Worm (Caenorhabditis elegans) whole organism, young adult: ENCODE data around the gene lgc-48.

ENCODE experiments used
- B0035.1 ChIP-seq: sonication (generic microtip); optimal IDR thresholded peaks from 2 replicates; lab custom pipeline; 2016; ENCODE audit warnings: missing genetic modification characterization, mild to moderate bottlenecking, missing compliant biosample characterization, missing genotype, missing genetic modification reagents
- B0261.1 ChIP-seq: sonication (generic microtip); optimal IDR thresholded peaks from 2 replicates; lab custom pipeline; 2016; ENCODE audit warnings: mild to moderate bottlenecking, missing genetic modification characterization, moderate library complexity, missing compliant biosample characterization
- C06A6.2 ChIP-seq: fragments of 200-800 bp; sonication (Bioruptor generic); conservative IDR thresholded peaks from 2 replicates; pipeline ENCODE4 v1.3.6; 2022; ENCODE audit warnings: missing genetic modification characterization, missing compliant biosample characterization
- F10E7.11 ChIP-seq: sonication (generic microtip); optimal IDR thresholded peaks from 2 replicates; lab custom pipeline; 2017; ENCODE audit warnings: mild to moderate bottlenecking, missing genetic modification characterization, moderate library complexity, missing compliant biosample characterization
- F22D6.2 ChIP-seq: sonication (generic microtip); optimal IDR thresholded peaks from 2 replicates; lab custom pipeline; 2016; ENCODE audit warnings: mild to moderate bottlenecking, missing genetic modification characterization, missing compliant biosample characterization
- F37B4.10 ChIP-seq: fragments of 200-800 bp; sonication (Bioruptor generic); IDR thresholded peaks from 2 replicates; pipeline ENCODE4 v1.3.6; 2022; ENCODE audit warnings: missing genetic modification characterization, missing compliant biosample characterization
- F52B5.7 ChIP-seq: sonication (generic microtip); optimal IDR thresholded peaks from 2 replicates; lab custom pipeline; 2016; ENCODE audit warnings: mild to moderate bottlenecking, missing genetic modification characterization, missing compliant biosample characterization
- K11D2.4 ChIP-seq: fragments of 200-800 bp; sonication (Bioruptor generic); IDR thresholded peaks from 2 replicates; pipeline ENCODE4 v1.3.6; 2022; ENCODE audit warnings: missing genetic modification reagents, missing genetic modification characterization, missing compliant biosample characterization
- T26A5.8 ChIP-seq: sonication (generic microtip); optimal IDR thresholded peaks from 2 replicates; lab custom pipeline; 2016; ENCODE audit warnings: missing genetic modification characterization, missing compliant biosample characterization
- akir-1 ChIP-seq: fragments of 200-800 bp; sonication (Bioruptor generic); optimal IDR thresholded peaks from 2 replicates; lab custom pipeline; 2018; ENCODE audit warnings: mild to moderate bottlenecking, missing genetic modification characterization, moderate library complexity, missing compliant biosample characterization
- aptf-2 ChIP-seq: fragments of 200-800 bp; sonication (Bioruptor generic); conservative IDR thresholded peaks from 2 replicates; pipeline ENCODE4 v1.3.6; 2022; ENCODE audit warnings: missing genetic modification reagents, missing genetic modification characterization, missing compliant biosample characterization
- aptf-3 ChIP-seq: fragments of 200-800 bp; sonication (Bioruptor generic); IDR thresholded peaks from 2 replicates; pipeline ENCODE4 v1.3.6; 2022; ENCODE audit warnings: missing genetic modification characterization, missing compliant biosample characterization
- atf-7 ChIP-seq: sonication (generic microtip); optimal IDR thresholded peaks from 2 replicates; lab custom pipeline; 2017; ENCODE audit warnings: mild to moderate bottlenecking, missing genetic modification characterization, missing compliant biosample characterization
- attf-5 ChIP-seq: fragments of 200-800 bp; sonication (Bioruptor generic); optimal IDR thresholded peaks from 2 replicates; lab custom pipeline; 2018; ENCODE audit warnings: mild to moderate bottlenecking, missing genetic modification characterization, missing compliant biosample characterization
- ccch-3 ChIP-seq: fragments of 200-800 bp; sonication (Bioruptor generic); optimal IDR thresholded peaks from 2 replicates; lab custom pipeline; 2018; ENCODE audit warnings: mild to moderate bottlenecking, missing genetic modification characterization, missing compliant biosample characterization
- ceh-79 ChIP-seq: sonication (generic microtip); optimal IDR thresholded peaks from 2 replicates; lab custom pipeline; 2017; ENCODE audit warnings: mild to moderate bottlenecking, missing genetic modification characterization, missing compliant biosample characterization
- chd-7 ChIP-seq: sonication (generic microtip); optimal IDR thresholded peaks from 2 replicates; lab custom pipeline; 2016; ENCODE audit warnings: mild to moderate bottlenecking, missing genetic modification characterization, moderate library complexity, missing compliant biosample characterization
- die-1 ChIP-seq: sonication (generic microtip); optimal IDR thresholded peaks from 2 replicates; lab custom pipeline; 2016; ENCODE audit warnings: missing genotype, mild to moderate bottlenecking, missing genetic modification characterization, missing compliant biosample characterization
- egl-18 ChIP-seq: fragments of 200-800 bp; sonication (Bioruptor generic); IDR thresholded peaks from 2 replicates; pipeline ENCODE4 v1.3.6; 2022; ENCODE audit warnings: missing genetic modification reagents, missing genetic modification characterization, missing compliant biosample characterization
- egl-44 ChIP-seq: fragments of 200-800 bp; sonication (Bioruptor generic); IDR thresholded peaks from 2 replicates; pipeline ENCODE4 v1.3.6; 2022; ENCODE audit warnings: missing genetic modification reagents, missing genetic modification characterization, missing compliant biosample characterization
- egrh-3 ChIP-seq: fragments of 200-800 bp; sonication (Bioruptor generic); IDR thresholded peaks from 2 replicates; pipeline ENCODE4 v1.3.6; 2022; ENCODE audit warnings: missing genetic modification reagents, missing genetic modification characterization, missing compliant biosample characterization
- fkh-3 ChIP-seq: sonication (generic microtip); optimal IDR thresholded peaks from 2 replicates; lab custom pipeline; 2016; ENCODE audit warnings: mild to moderate bottlenecking, missing genetic modification characterization, missing compliant biosample characterization
- hlh-12 ChIP-seq: sonication (generic microtip); optimal IDR thresholded peaks from 2 replicates; lab custom pipeline; 2016; ENCODE audit warnings: missing genetic modification characterization, missing compliant biosample characterization
- hmg-1.2 ChIP-seq: fragments of 200-800 bp; sonication (Bioruptor generic); IDR thresholded peaks from 2 replicates; pipeline ENCODE4 v1.3.6; 2022; ENCODE audit warnings: missing genetic modification reagents, missing genetic modification characterization, missing compliant biosample characterization
- lag-1 ChIP-seq: fragments of 200-800 bp; sonication (Bioruptor generic); IDR thresholded peaks from 2 replicates; pipeline ENCODE4 v1.3.6; 2022; ENCODE audit warnings: missing genetic modification reagents, missing genetic modification characterization, missing compliant biosample characterization
- let-526 ChIP-seq: fragments of 200-800 bp; sonication (Bioruptor generic); IDR thresholded peaks from 2 replicates; pipeline ENCODE4 v1.3.6; 2022; ENCODE audit warnings: missing genetic modification reagents, missing genetic modification characterization, missing compliant biosample characterization
- lin-26 ChIP-seq: fragments of 200-800 bp; sonication (Bioruptor generic); IDR thresholded peaks from 2 replicates; pipeline ENCODE4 v1.3.6; 2022; ENCODE audit warnings: missing genetic modification reagents, missing genetic modification characterization, missing compliant biosample characterization
- lin-54 ChIP-seq: fragments of 200-800 bp; sonication (Bioruptor generic); optimal IDR thresholded peaks from 2 replicates; lab custom pipeline; 2018; ENCODE audit warnings: mild to moderate bottlenecking, missing genetic modification characterization, missing compliant biosample characterization
- mxl-1 ChIP-seq: sonication (generic microtip); optimal IDR thresholded peaks from 2 replicates; lab custom pipeline; 2016; ENCODE audit warnings: missing genetic modification characterization, missing compliant biosample characterization
- nfyb-1 ChIP-seq: fragments of 200-800 bp; sonication (Bioruptor generic); IDR thresholded peaks from 2 replicates; pipeline ENCODE4 v1.3.6; 2022; ENCODE audit warnings: missing genetic modification reagents, missing genetic modification characterization, missing compliant biosample characterization
- nhr-80 ChIP-seq: sonication (generic microtip); optimal IDR thresholded peaks from 2 replicates; lab custom pipeline; 2016; ENCODE audit warnings: missing genetic modification characterization, missing compliant biosample characterization
- pbrm-1 ChIP-seq: fragments of 200-800 bp; sonication (Bioruptor generic); IDR thresholded peaks from 2 replicates; pipeline ENCODE4 v1.3.6; 2022; ENCODE audit warnings: missing genetic modification reagents, missing genetic modification characterization, missing compliant biosample characterization
- rcor-1 ChIP-seq: fragments of 200-800 bp; sonication (Bioruptor generic); IDR thresholded peaks from 2 replicates; pipeline ENCODE4 v1.3.6; 2022; ENCODE audit warnings: missing genetic modification reagents, missing genetic modification characterization, missing compliant biosample characterization
- snpc-1.1 ChIP-seq: sonication (generic microtip); optimal IDR thresholded peaks from 2 replicates; lab custom pipeline; 2017; ENCODE audit warnings: missing genetic modification characterization, mild to moderate bottlenecking, missing compliant biosample characterization, antibody characterized with exemption, moderate library complexity, missing genotype, missing genetic modification reagents; ENCODE audit not compliant: insufficient read depth
- sptf-2 ChIP-seq: fragments of 200-800 bp; sonication (Bioruptor generic); optimal IDR thresholded peaks from 2 replicates; lab custom pipeline; 2018; ENCODE audit warnings: mild to moderate bottlenecking, missing genetic modification characterization, missing compliant biosample characterization
- tbx-9 ChIP-seq: sonication (generic microtip); optimal IDR thresholded peaks from 2 replicates; lab custom pipeline; 2016; ENCODE audit warnings: borderline replicate concordance, missing genetic modification characterization, inconsistent platforms, missing compliant biosample characterization
- ztf-25 ChIP-seq: fragments of 200-800 bp; sonication (Bioruptor generic); IDR thresholded peaks from 2 replicates; pipeline ENCODE4 v1.3.6; 2022; ENCODE audit warnings: missing genetic modification reagents, missing genetic modification characterization, missing compliant biosample characterization

The lgc-48 gene

DNA sequence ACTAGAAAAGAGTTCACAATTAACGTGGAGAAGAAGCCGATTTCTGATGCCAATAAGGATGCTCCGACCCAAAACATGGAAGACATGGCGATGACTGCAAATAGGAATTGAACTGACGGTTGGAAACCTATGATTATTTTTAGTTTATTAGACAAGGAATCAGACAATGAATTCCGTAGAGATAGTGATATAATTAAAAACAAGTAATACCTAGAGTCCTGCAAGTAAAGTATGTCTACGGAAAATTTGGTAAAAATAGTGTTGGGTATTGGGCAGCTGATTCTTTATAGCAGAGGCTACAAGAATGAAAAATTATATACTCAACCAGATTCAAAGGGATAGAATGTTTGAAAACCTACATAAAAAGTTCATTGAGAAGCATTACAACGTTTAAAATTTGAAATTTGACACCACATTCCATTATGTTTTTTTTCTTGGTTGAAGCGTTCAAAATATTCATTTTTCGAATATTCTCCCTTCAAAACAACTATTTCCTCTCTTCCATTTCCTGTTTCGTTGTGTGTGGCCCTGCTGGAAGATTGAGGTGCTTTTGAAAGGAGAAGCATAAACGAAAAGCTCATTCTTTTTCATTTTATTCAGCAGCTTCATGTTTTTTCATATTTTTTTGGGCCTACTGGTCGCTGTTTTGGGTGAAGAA lies at the start of gene lgc-48, which contains the start of gene str-4:
lgc-48 (plus strand) TSS at position 608 of the 658 bp plus-strand sequence.
str-4 (minus strand) TSS at position 101 of the 658 bp plus-strand sequence.
- TF ChIP-seq ceh-79 (tag; lab: Kevin White, UChicago) (no peak), F52B5.7 (tag; lab: Kevin White, UChicago) (no peak), B0261.1 (tag; lab: Kevin White, UChicago) (no peak), hmg-1.2 (GFP tag; lab: Robert Waterston, UW) (no peak), lag-1 (GFP tag; lab: Robert Waterston, UW) (no peak), sptf-2 (GFP tag; lab: Kevin White, UChicago) (no peak), egl-18 (GFP tag; lab: Robert Waterston, UW) (no peak), lin-54 (GFP tag; lab: Kevin White, UChicago) (no peak), F10E7.11 (tag; lab: Kevin White, UChicago) (no peak), akir-1 (GFP tag; lab: Kevin White, UChicago) (no peak)
- TF ChIP-seq, all 124 proteins: peak for 0

DNA sequence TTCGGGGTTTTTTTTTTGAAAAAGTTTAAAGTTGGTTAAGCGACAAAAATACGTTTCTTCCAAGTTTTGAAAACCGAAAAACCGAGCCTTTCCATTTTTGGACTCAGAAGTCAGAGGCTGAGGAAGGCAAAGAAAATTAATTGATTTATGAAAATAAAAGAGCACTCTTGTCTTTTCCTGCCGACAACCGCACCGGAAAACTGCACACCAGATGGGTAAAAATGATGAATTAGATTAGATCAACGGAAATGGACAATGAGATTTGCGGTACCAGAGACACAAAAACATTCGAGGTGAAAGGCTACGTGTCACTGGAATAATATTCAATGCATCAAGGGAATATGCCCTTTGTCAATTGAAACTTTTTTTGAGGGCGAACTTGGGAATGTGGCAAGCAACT lies 45.5 kb upstream of the lgc-48 start:
- TF ChIP-seq akir-1 (GFP tag; lab: Kevin White, UChicago) (no peak), ztf-25 (GFP tag; lab: Robert Waterston, UW) (no peak), egrh-3 (GFP tag; lab: Robert Waterston, UW) (no peak), hlh-12 (tag; lab: Kevin White, UChicago) (no peak), attf-5 (GFP tag; lab: Kevin White, UChicago) (no peak), pbrm-1 (no peak), aptf-3 (GFP tag; lab: Robert Waterston, UW) (no peak), fkh-3 (tag; lab: Kevin White, UChicago) (no peak), F22D6.2 (tag; lab: Kevin White, UChicago) (no peak), C06A6.2 (no peak)

ce11 chrV:13295859-13296258 lies 44.2 kb upstream of the lgc-48 start, which contains the start of gene uig-1:
Gene uig-1 (minus strand): TSS chrV:13295978.
- no peak for TF ChIP-seq F37B4.10 (GFP tag; lab: Robert Waterston, UW)
- TF ChIP-seq aptf-2, result no peak
- TF ChIP-seq T26A5.8, result no peak
- TF ChIP-seq let-526, result no peak
- TF ChIP-seq ccch-3 (GFP tag; lab: Kevin White, UChicago), result no peak
- TF ChIP-seq lin-26 (GFP tag; lab: Robert Waterston, UW), result no peak
- no peak for TF ChIP-seq B0035.1 (tag; lab: Kevin White, UChicago)
- TF ChIP-seq hlh-12 (tag; lab: Kevin White, UChicago), result no peak
- TF ChIP-seq chd-7 (tag; lab: Kevin White, UChicago), result no peak
- TF ChIP-seq egrh-3 (GFP tag; lab: Robert Waterston, UW), result no peak
- TF ChIP-seq mxl-1 (tag; lab: Kevin White, UChicago), result no peak
- TF ChIP-seq lin-54 (GFP tag; lab: Kevin White, UChicago), result no peak
- TF ChIP-seq atf-7, result no peak
- no peak for TF ChIP-seq nfyb-1

DNA sequence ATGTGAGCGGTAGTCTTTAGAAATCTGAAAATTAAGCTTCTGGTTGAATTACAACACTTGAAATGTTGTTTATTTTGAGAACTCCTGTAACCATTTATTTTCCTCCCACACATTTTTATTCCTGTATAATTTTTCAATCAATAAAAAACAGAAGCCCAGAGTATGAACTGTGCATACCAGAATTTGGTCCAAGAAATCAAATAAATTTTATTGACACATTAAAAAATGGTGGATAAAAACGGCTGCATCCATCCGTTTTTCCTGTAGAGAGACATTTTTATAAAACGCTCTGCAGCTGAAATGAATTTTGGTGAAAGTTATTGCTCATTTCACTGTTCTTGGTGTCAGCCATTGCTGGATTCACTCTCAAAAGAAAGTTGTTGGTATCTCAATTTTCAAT lies 42.8 kb upstream of the lgc-48 start, which contains the start of gene C26E1.1:
C26E1.1 (plus strand) TSS at position 301 of the 400 bp plus-strand sequence.
- TF ChIP-seq egl-44 (GFP tag; lab: Robert Waterston, UW) (no peak), die-1 (tag; lab: Kevin White, UChicago) (no peak)

DNA sequence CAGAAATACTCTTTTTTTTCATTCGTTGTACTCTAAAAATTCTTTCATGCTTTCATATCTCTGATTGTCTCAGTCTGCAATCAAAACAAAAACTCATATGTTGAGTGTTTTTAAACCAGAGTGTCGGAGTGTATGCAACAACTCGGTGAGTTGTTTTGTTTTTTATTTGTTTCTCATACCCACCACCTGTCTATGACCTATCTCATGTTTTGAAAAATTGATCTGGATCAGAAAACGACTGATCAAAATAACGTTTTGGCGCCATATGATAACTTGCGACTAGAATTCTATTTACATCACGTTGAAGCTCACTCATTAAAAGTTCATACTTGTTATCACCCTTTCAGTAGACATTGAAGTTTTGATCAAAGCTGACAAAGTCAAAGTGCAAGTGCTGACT lies 41.3 kb upstream of the lgc-48 start:
- TF ChIP-seq snpc-1.1 (tag; lab: Kevin White, UChicago), result no peak
- TF ChIP-seq let-526, result no peak
- TF ChIP-seq nhr-80, result no peak
- no peak for TF ChIP-seq tbx-9 (tag; lab: Kevin White, UChicago)
- no peak for TF ChIP-seq K11D2.4 (GFP tag; lab: Robert Waterston, UW)
- TF ChIP-seq mxl-1 (tag; lab: Kevin White, UChicago), result no peak
- TF ChIP-seq aptf-3 (GFP tag; lab: Robert Waterston, UW), result no peak
- TF ChIP-seq rcor-1 (GFP tag; lab: Robert Waterston, UW), result no peak
